Fruit fly (Drosophila melanogaster) whole organism, embryonic: ENCODE results near the gene ppk7.

Experiments used
- Ada2b ChIP-seq: fragments of 200-800 bp; sonication (Bioruptor generic); IDR thresholded peaks from 2 replicates; pipeline ENCODE4 v1.3.6; 2022; ENCODE audit warnings: missing biosample characterization, missing genetic modification characterization
- Antp ChIP-seq: fragments of 200-800 bp; sonication (Bioruptor generic); optimal IDR thresholded peaks from 3 replicates; lab custom pipeline; 2016; ENCODE audit warnings: missing biosample characterization, missing genetic modification characterization
- Blimp-1 ChIP-seq: fragments of 200-800 bp; sonication (Bioruptor generic); optimal IDR thresholded peaks from 3 replicates; lab custom pipeline; 2018; ENCODE audit warnings: missing biosample characterization, missing genetic modification characterization, mild to moderate bottlenecking, moderate library complexity, missing genetic modification reagents
- CG10366 ChIP-seq: fragments of 200-800 bp; sonication (Bioruptor generic); IDR thresholded peaks from 2 replicates; pipeline ENCODE4 v1.3.6; 2022; ENCODE audit warnings: missing biosample characterization, missing genetic modification characterization
- CG11456 ChIP-seq: fragments of 200-800 bp; sonication (Bioruptor generic); IDR thresholded peaks from 3 replicates; pipeline ENCODE4 v1.3.6; 2022; ENCODE audit warnings: missing biosample characterization, missing genetic modification characterization
- CG12236 ChIP-seq: fragments of 200-800 bp; sonication (Bioruptor generic); optimal IDR thresholded peaks from 2 replicates; lab custom pipeline; 2016; ENCODE audit warnings: missing biosample characterization, missing genetic modification characterization
- CG12391 ChIP-seq: fragments of 200-800 bp; sonication (Bioruptor generic); optimal IDR thresholded peaks from 3 replicates; lab custom pipeline; 2018; ENCODE audit warnings: missing biosample characterization, mild to moderate bottlenecking, missing genetic modification characterization, moderate library complexity
- CG15696 ChIP-seq: fragments of 200-800 bp; sonication (Bioruptor generic); optimal IDR thresholded peaks from 2 replicates; lab custom pipeline; 2019; ENCODE audit warnings: missing biosample characterization, mild to moderate bottlenecking, missing genetic modification characterization, moderate library complexity
- CG17385 ChIP-seq: fragments of 200-800 bp; sonication (Bioruptor generic); optimal IDR thresholded peaks from 3 replicates; lab custom pipeline; 2018; ENCODE audit warnings: missing biosample characterization, mild to moderate bottlenecking, missing genetic modification characterization
- CG18619 ChIP-seq: fragments of 200-800 bp; sonication (Bioruptor generic); optimal IDR thresholded peaks from 3 replicates; lab custom pipeline; 2017; ENCODE audit warnings: missing biosample characterization, mild to moderate bottlenecking, missing genetic modification characterization
- CG5245 ChIP-seq: fragments of 200-800 bp; sonication (Bioruptor generic); optimal IDR thresholded peaks from 3 replicates; lab custom pipeline; 2016; ENCODE audit warnings: missing biosample characterization, missing genetic modification characterization
- CG5953 ChIP-seq: fragments of 200-800 bp; sonication (Bioruptor generic); IDR thresholded peaks from 2 replicates; pipeline ENCODE4 v1.3.6; 2022; ENCODE audit warnings: missing biosample characterization, missing genetic modification characterization
- CG6654 ChIP-seq: fragments of 200-800 bp; sonication (Bioruptor generic); optimal IDR thresholded peaks from 2 replicates; lab custom pipeline; 2017; ENCODE audit warnings: missing biosample characterization, mild to moderate bottlenecking, missing genetic modification characterization
- CG6854 ChIP-seq: fragments of 200-800 bp; sonication (Bioruptor generic); optimal IDR thresholded peaks from 3 replicates; lab custom pipeline; 2017; ENCODE audit warnings: missing biosample characterization, mild to moderate bottlenecking, missing genetic modification characterization
- CG7357 ChIP-seq: fragments of 200-800 bp; sonication (Bioruptor generic); IDR thresholded peaks from 3 replicates; pipeline ENCODE4 v1.3.6; 2022; ENCODE audit warnings: missing biosample characterization, missing genetic modification characterization
- CG7745 ChIP-seq: fragments of 200-800 bp; sonication (Bioruptor generic); optimal IDR thresholded peaks from 2 replicates; lab custom pipeline; 2018; ENCODE audit warnings: missing biosample characterization, mild to moderate bottlenecking, missing genetic modification characterization, moderate library complexity
- CG9215 ChIP-seq: fragments of 200-800 bp; sonication (Bioruptor generic); IDR thresholded peaks from 2 replicates; pipeline ENCODE4 v1.3.6; 2022; ENCODE audit warnings: missing biosample characterization, missing genetic modification characterization
- CG9609 ChIP-seq: fragments of 200-800 bp; sonication (Bioruptor generic); optimal IDR thresholded peaks from 3 replicates; lab custom pipeline; 2016; ENCODE audit warnings: missing biosample characterization, missing genetic modification characterization
- CTCF ChIP-seq: fragments of 200-800 bp; sonication (Bioruptor generic); optimal IDR thresholded peaks from 2 replicates; lab custom pipeline; 2017; ENCODE audit warnings: missing biosample characterization, mild to moderate bottlenecking, missing genetic modification characterization, moderate library complexity
- Dad ChIP-seq: fragments of 200-800 bp; sonication (Bioruptor generic); optimal IDR thresholded peaks from 3 replicates; lab custom pipeline; 2016; ENCODE audit warnings: missing biosample characterization, missing genetic modification characterization
- Dip3 ChIP-seq: fragments of 200-800 bp; sonication (Bioruptor generic); optimal IDR thresholded peaks from 3 replicates; lab custom pipeline; 2016; ENCODE audit warnings: missing biosample characterization, missing genetic modification characterization
- Elba2 ChIP-seq: fragments of 200-800 bp; sonication (Bioruptor generic); optimal IDR thresholded peaks from 3 replicates; lab custom pipeline; 2016; ENCODE audit warnings: missing biosample characterization, missing genetic modification characterization
- Fer1 ChIP-seq: fragments of 200-800 bp; sonication (Bioruptor generic); optimal IDR thresholded peaks from 2 replicates; lab custom pipeline; 2017; ENCODE audit warnings: missing biosample characterization, mild to moderate bottlenecking, missing genetic modification characterization
- HLH54F ChIP-seq: fragments of 200-800 bp; sonication (Bioruptor generic); optimal IDR thresholded peaks from 3 replicates; lab custom pipeline; 2016; ENCODE audit warnings: missing biosample characterization, missing genetic modification characterization
- Hmr ChIP-seq: fragments of 200-800 bp; sonication (Bioruptor generic); optimal IDR thresholded peaks from 3 replicates; lab custom pipeline; 2017; ENCODE audit warnings: mild to moderate bottlenecking, missing biosample characterization, missing genetic modification reagents, missing genetic modification characterization
- Hsf ChIP-seq: fragments of 200-800 bp; sonication (Bioruptor generic); optimal IDR thresholded peaks from 3 replicates; lab custom pipeline; 2016; ENCODE audit warnings: missing biosample characterization, missing genetic modification characterization
- Med ChIP-seq: fragments of 200-800 bp; sonication (Bioruptor generic); peaks from one replicate; lab custom pipeline; 2016; ENCODE audit warnings: missing biosample characterization, missing genetic modification characterization, mild to moderate bottlenecking, inconsistent platforms, moderate library complexity
- Mes4 ChIP-seq: fragments of 200-800 bp; sonication (Bioruptor generic); optimal IDR thresholded peaks from 2 replicates; lab custom pipeline; 2016; ENCODE audit warnings: missing biosample characterization, missing genetic modification characterization
- Six4 ChIP-seq: fragments of 200-800 bp; sonication (Bioruptor generic); optimal IDR thresholded peaks from 2 replicates; lab custom pipeline; 2016; ENCODE audit warnings: missing biosample characterization, missing genetic modification characterization
- Sry-δ ChIP-seq: fragments of 200-800 bp; sonication (Bioruptor generic); optimal IDR thresholded peaks from 2 replicates; lab custom pipeline; 2016; ENCODE audit warnings: missing biosample characterization, missing genetic modification characterization
- btn ChIP-seq: fragments of 200-800 bp; sonication (Bioruptor generic); optimal IDR thresholded peaks from 2 replicates; lab custom pipeline; 2016; ENCODE audit warnings: missing biosample characterization, missing genetic modification characterization
- cg ChIP-seq: fragments of 200-800 bp; sonication (Bioruptor generic); optimal IDR thresholded peaks from 3 replicates; lab custom pipeline; 2019; ENCODE audit warnings: missing biosample characterization, mild to moderate bottlenecking, missing genetic modification characterization, moderate library complexity
- cwo ChIP-seq: fragments of 200-800 bp; sonication (Bioruptor generic); optimal IDR thresholded peaks from 3 replicates; lab custom pipeline; 2017; ENCODE audit warnings: missing biosample characterization, missing genetic modification characterization, mild to moderate bottlenecking, moderate library complexity, missing genetic modification reagents
- dm ChIP-seq: fragments of 200-800 bp; sonication (Bioruptor generic); optimal IDR thresholded peaks from 3 replicates; lab custom pipeline; 2016; ENCODE audit warnings: missing biosample characterization, missing genetic modification characterization
- dpn ChIP-seq, 2 experiments: fragments of 200-800 bp; sonication (Bioruptor generic); optimal IDR thresholded peaks; 3 replicates each; lab custom pipeline; 2016; ENCODE audit warnings: missing biosample characterization in 2 of 2, missing genetic modification characterization in 2 of 2
- gsb ChIP-seq: fragments of 200-800 bp; sonication (Bioruptor generic); IDR thresholded peaks from 2 replicates; pipeline ENCODE4 v1.3.6; 2022; ENCODE audit warnings: missing biosample characterization, missing genetic modification characterization
- h ChIP-seq: fragments of >200 bp; optimal IDR thresholded peaks from 2 replicates; lab custom pipeline; 2017
- lilli ChIP-seq: fragments of 200-800 bp; sonication (Bioruptor generic); optimal IDR thresholded peaks from 3 replicates; lab custom pipeline; 2016; ENCODE audit warnings: missing biosample characterization, missing genetic modification characterization
- maf-S ChIP-seq: fragments of 200-800 bp; sonication (Bioruptor generic); optimal IDR thresholded peaks from 2 replicates; lab custom pipeline; 2016; ENCODE audit warnings: missing biosample characterization, missing genetic modification characterization
- p53 ChIP-seq: fragments of 200-800 bp; sonication (Bioruptor generic); optimal IDR thresholded peaks from 2 replicates; lab custom pipeline; 2016; ENCODE audit warnings: missing biosample characterization, missing genetic modification characterization
- pb ChIP-seq: fragments of 200-800 bp; sonication (Bioruptor generic); optimal IDR thresholded peaks from 3 replicates; lab custom pipeline; 2016; ENCODE audit warnings: missing biosample characterization, missing genetic modification characterization
- sob ChIP-seq: fragments of 200-800 bp; sonication (Bioruptor generic); IDR thresholded peaks from 2 replicates; pipeline ENCODE4 v1.3.6; 2022; ENCODE audit warnings: missing biosample characterization, missing genetic modification characterization
- sqz ChIP-seq: fragments of 200-800 bp; sonication (Bioruptor generic); optimal IDR thresholded peaks from 3 replicates; lab custom pipeline; 2018; ENCODE audit warnings: missing biosample characterization, mild to moderate bottlenecking, missing genetic modification characterization
- stc ChIP-seq: fragments of 200-800 bp; sonication (Bioruptor generic); IDR thresholded peaks from 2 replicates; pipeline ENCODE4 v1.3.6; 2022; ENCODE audit warnings: missing biosample characterization, missing genetic modification characterization
- sug ChIP-seq: fragments of 200-800 bp; optimal IDR thresholded peaks from 2 replicates; lab custom pipeline; 2019; ENCODE audit warnings: missing biosample characterization, mild to moderate bottlenecking, missing genetic modification characterization, moderate library complexity
- trem ChIP-seq: fragments of 200-800 bp; optimal IDR thresholded peaks from 3 replicates; lab custom pipeline; 2019; ENCODE audit warnings: missing biosample characterization, mild to moderate bottlenecking, missing genetic modification characterization, moderate library complexity
- unc-4 ChIP-seq: fragments of 200-800 bp; sonication (Bioruptor generic); IDR thresholded peaks from 2 replicates; pipeline ENCODE4 v1.3.6; 2022; ENCODE audit warnings: missing biosample characterization, missing genetic modification characterization; ENCODE audit not compliant: partially characterized antibody
- vvl ChIP-seq: fragments of 200-800 bp; sonication (Bioruptor generic); IDR thresholded peaks from 2 replicates; pipeline ENCODE4 v1.3.6; 2022; ENCODE audit warnings: missing biosample characterization, missing genetic modification characterization
- zen ChIP-seq: fragments of 200-800 bp; sonication (Bioruptor generic); optimal IDR thresholded peaks from 3 replicates; lab custom pipeline; 2018; ENCODE audit warnings: missing biosample characterization, mild to moderate bottlenecking, missing genetic modification characterization, moderate library complexity
- zfh1 ChIP-seq: fragments of 200-800 bp; sonication (Bioruptor generic); IDR thresholded peaks from 3 replicates; pipeline ENCODE4 v1.3.6; 2022; ENCODE audit warnings: missing biosample characterization, missing genetic modification characterization

The ppk7 gene

dm6 chr2L:6323536-6324385 lies 30.4 kb downstream of the ppk7 start, which contains the start of gene PDZ-GEF (continued):
- TF ChIP-seq maf-S (GFP tag; lab: Kevin White, UChicago) (peak; percentile 20), sob (GFP tag; lab: Robert Waterston, UW) (peak; percentile 49), CG12236 (GFP tag; lab: Kevin White, UChicago) (peak; percentile 19), Sry-δ (peak; percentile 59), vvl (GFP tag; lab: Robert Waterston, UW) (peak; percentile 82), CG5953 (GFP tag; lab: Robert Waterston, UW) (no peak), CG15696 (peak; percentile 68), CTCF (GFP tag; lab: Kevin White, UChicago) (peak; percentile 98), Blimp-1 (GFP tag; lab: Kevin White, UChicago) (peak; percentile 46), Mes4 (GFP tag; lab: Kevin White, UChicago) (peak; percentile 35), btn (GFP tag; lab: Kevin White, UChicago) (peak; percentile 30), stc (GFP tag; lab: Robert Waterston, UW) (0 out of 2 replicates have a peak, but pooled peaks have one; percentile 27), pb (GFP tag; lab: Kevin White, UChicago) (no peak), CG12391 (tag; lab: Kevin White, UChicago) (peak; percentile 46), dpn (GFP tag; optimal IDR thresholded peaks at IDR 0.05; lab: Kevin White, UChicago) (peak; percentile 51 to 77), Hmr (GFP tag; lab: Kevin White, UChicago) (peak; percentile 74), CG18619 (GFP tag; lab: Kevin White, UChicago) (peak; percentile 14), p53 (peak; percentile 69), Antp (GFP tag; lab: Kevin White, UChicago) (peak; percentile 56), h (lab: Kevin White, UChicago) (no peak), Elba2 (GFP tag; lab: Kevin White, UChicago) (peak; percentile 74), dm (GFP tag; lab: Kevin White, UChicago) (peak; percentile 26), sqz (no peak), sug (tag; lab: Kevin White, UChicago) (peak; percentile 21), trem (tag; lab: Kevin White, UChicago) (peak; percentile 70), CG5245 (peak; percentile 59), Hsf (peak; percentile 69), Dad (GFP tag; lab: Kevin White, UChicago) (no peak), CG9215 (GFP tag; lab: Robert Waterston, UW) (no peak), zen (peak; percentile 68), cwo (GFP tag; lab: Kevin White, UChicago) (no peak), unc-4 (peak; percentile 61), CG17385 (GFP tag; lab: Kevin White, UChicago) (no peak), CG7745 (peak; percentile 15), lilli (peak; percentile 65), gsb (GFP tag; lab: Robert Waterston, UW) (0 out of 2 replicates have a peak, but pooled peaks have one; percentile 32), Dip3 (GFP tag; lab: Kevin White, UChicago) (peak; percentile 22), cg (GFP tag; lab: Kevin White, UChicago) (peak; percentile 99), HLH54F (GFP tag; lab: Kevin White, UChicago) (peak; percentile 16), CG9609 (GFP tag; lab: Kevin White, UChicago) (peak; percentile 25), CG6654 (GFP tag; lab: Kevin White, UChicago) (no peak), Fer1 (GFP tag; lab: Kevin White, UChicago) (peak; percentile 24), CG7357 (GFP tag; lab: Robert Waterston, UW) (0 out of 3 replicates have a peak, but pooled peaks have one; percentile 35), Med (GFP tag; lab: Kevin White, UChicago) (peak; percentile 96), CG11456 (peak; percentile 90), CG6854 (GFP tag; lab: Kevin White, UChicago) (peak; percentile 7), Six4 (GFP tag; lab: Kevin White, UChicago) (peak; percentile 4), zfh1 (GFP tag; lab: Robert Waterston, UW) (peak; percentile 73), CG10366 (GFP tag; lab: Robert Waterston, UW) (peak; percentile 50; the same call in 1 of the 2 replicates), Ada2b (no peak; the same call in 1 of the 2 replicates)
